Fruit fly (Drosophila melanogaster) whole organism, embryonic: ENCODE measurements around the gene ND-SGDH.

Source experiments
- ATbp ChIP-seq: fragments of 200-800 bp; sonication (Bioruptor generic); optimal IDR thresholded peaks from 2 replicates; lab custom pipeline; 2017; ENCODE audit warnings: missing biosample characterization, mild to moderate bottlenecking, missing genetic modification characterization, missing genetic modification reagents
- C15 ChIP-seq: fragments of 200-800 bp; sonication (Bioruptor generic); IDR thresholded peaks from 3 replicates; pipeline ENCODE4 v1.3.6; 2022; ENCODE audit warnings: missing biosample characterization, missing genetic modification characterization
- CG10267 ChIP-seq: fragments of 200-800 bp; sonication (Bioruptor generic); optimal IDR thresholded peaks from 2 replicates; lab custom pipeline; 2018; ENCODE audit warnings: missing biosample characterization, mild to moderate bottlenecking, missing genetic modification characterization, moderate library complexity
- CG10274 ChIP-seq: fragments of 200-800 bp; sonication (Bioruptor generic); optimal IDR thresholded peaks from 3 replicates; lab custom pipeline; 2017; ENCODE audit warnings: missing biosample characterization, mild to moderate bottlenecking, missing genetic modification characterization
- CG10543 ChIP-seq: fragments of 200-800 bp; sonication (Bioruptor generic); optimal IDR thresholded peaks from 3 replicates; lab custom pipeline; 2017; ENCODE audit warnings: missing biosample characterization, mild to moderate bottlenecking, missing genetic modification characterization, moderate library complexity
- CG10654 ChIP-seq: fragments of 200-800 bp; sonication (Bioruptor generic); optimal IDR thresholded peaks from 2 replicates; lab custom pipeline; 2016; ENCODE audit warnings: missing biosample characterization, missing genetic modification characterization
- CG12744 ChIP-seq: fragments of 200-800 bp; sonication (Bioruptor generic); optimal IDR thresholded peaks from 2 replicates; lab custom pipeline; 2016; ENCODE audit warnings: missing biosample characterization, missing genetic modification characterization
- CG12769 ChIP-seq: fragments of 200-800 bp; sonication (Bioruptor generic); optimal IDR thresholded peaks from 2 replicates; lab custom pipeline; 2019; ENCODE audit warnings: missing biosample characterization, mild to moderate bottlenecking, missing genetic modification characterization, moderate library complexity
- CG13123 ChIP-seq: fragments of 200-800 bp; sonication (Bioruptor generic); optimal IDR thresholded peaks from 2 replicates; lab custom pipeline; 2016; ENCODE audit warnings: missing biosample characterization, missing genetic modification characterization
- CG14710 ChIP-seq: fragments of 200-800 bp; sonication (Bioruptor generic); optimal IDR thresholded peaks from 3 replicates; lab custom pipeline; 2019; ENCODE audit warnings: missing biosample characterization, mild to moderate bottlenecking, missing genetic modification characterization, moderate library complexity
- CG18764 ChIP-seq: fragments of 200-800 bp; sonication (Bioruptor generic); optimal IDR thresholded peaks from 3 replicates; lab custom pipeline; 2016; ENCODE audit warnings: missing biosample characterization, missing genetic modification characterization
- CG30403 ChIP-seq: fragments of 200-800 bp; sonication (Bioruptor generic); optimal IDR thresholded peaks from 3 replicates; lab custom pipeline; 2016; ENCODE audit warnings: missing biosample characterization, missing genetic modification characterization
- CG31224 ChIP-seq: fragments of 200-800 bp; sonication (Bioruptor generic); IDR thresholded peaks from 2 replicates; pipeline ENCODE4 v1.3.6; 2022; ENCODE audit warnings: missing biosample characterization, missing genetic modification characterization
- CG31365 ChIP-seq: fragments of 200-800 bp; sonication (Bioruptor generic); optimal IDR thresholded peaks from 2 replicates; lab custom pipeline; 2018; ENCODE audit warnings: missing biosample characterization, mild to moderate bottlenecking, missing genetic modification characterization
- CG3995 ChIP-seq: fragments of 200-800 bp; sonication (Bioruptor generic); optimal IDR thresholded peaks from 3 replicates; lab custom pipeline; 2016; ENCODE audit warnings: missing biosample characterization, missing genetic modification characterization
- CG4424 ChIP-seq: fragments of 200-800 bp; sonication (Bioruptor generic); optimal IDR thresholded peaks from 3 replicates; lab custom pipeline; 2016; ENCODE audit warnings: missing biosample characterization, missing genetic modification characterization
- CG4820 ChIP-seq: fragments of 200-800 bp; sonication (Bioruptor generic); optimal IDR thresholded peaks from 3 replicates; lab custom pipeline; 2016; ENCODE audit warnings: missing biosample characterization, missing genetic modification characterization
- CG6254 ChIP-seq: fragments of 200-800 bp; sonication (Bioruptor generic); optimal IDR thresholded peaks from 3 replicates; lab custom pipeline; 2017; ENCODE audit warnings: mild to moderate bottlenecking, missing biosample characterization, missing genetic modification reagents, missing genetic modification characterization
- CG6689 ChIP-seq: fragments of 200-800 bp; sonication (Bioruptor generic); IDR thresholded peaks from 2 replicates; pipeline ENCODE4 v1.3.6; 2022; ENCODE audit warnings: missing biosample characterization, missing genetic modification characterization
- CG7556 ChIP-seq: fragments of 200-800 bp; sonication (Bioruptor generic); optimal IDR thresholded peaks from 2 replicates; lab custom pipeline; 2017; ENCODE audit warnings: missing biosample characterization, mild to moderate bottlenecking, missing genetic modification characterization
- CG9215 ChIP-seq: fragments of 200-800 bp; sonication (Bioruptor generic); IDR thresholded peaks from 2 replicates; pipeline ENCODE4 v1.3.6; 2022; ENCODE audit warnings: missing biosample characterization, missing genetic modification characterization
- CG9727 ChIP-seq: fragments of 200-800 bp; sonication (Bioruptor generic); optimal IDR thresholded peaks from 3 replicates; lab custom pipeline; 2017; ENCODE audit warnings: missing biosample characterization, mild to moderate bottlenecking, missing genetic modification characterization
- Ets97D ChIP-seq: fragments of 200-800 bp; sonication (Bioruptor generic); optimal IDR thresholded peaks from 3 replicates; lab custom pipeline; 2016; ENCODE audit warnings: missing biosample characterization, missing genetic modification characterization
- Hand ChIP-seq: fragments of 200-800 bp; sonication (Bioruptor generic); optimal IDR thresholded peaks from 2 replicates; lab custom pipeline; 2017; ENCODE audit warnings: mild to moderate bottlenecking, missing biosample characterization, missing genetic modification reagents, missing genetic modification characterization
- Hr78 ChIP-seq, 2 experiments: fragments of 200-800 bp in 1 of 2; fragments of >200 bp in 1 of 2; sonication (Bioruptor generic) in 1 of 2; optimal IDR thresholded peaks; 2 replicates each; lab custom pipeline; 2017 to 2019; ENCODE audit warnings: missing biosample characterization in 2 of 2, missing genetic modification characterization in 2 of 2, mild to moderate bottlenecking in 1 of 2, moderate library complexity in 1 of 2
- Lpt ChIP-seq: fragments of >200 bp; optimal IDR thresholded peaks from 2 replicates; lab custom pipeline; 2018; ENCODE audit warnings: missing biosample characterization, missing genetic modification characterization
- Sry-δ ChIP-seq: fragments of 200-800 bp; sonication (Bioruptor generic); optimal IDR thresholded peaks from 2 replicates; lab custom pipeline; 2016; ENCODE audit warnings: missing biosample characterization, missing genetic modification characterization
- Ssrp ChIP-seq: fragments of 200-800 bp; sonication (Bioruptor generic); optimal IDR thresholded peaks from 2 replicates; lab custom pipeline; 2018; ENCODE audit warnings: missing biosample characterization, mild to moderate bottlenecking, missing genetic modification characterization, moderate library complexity
- Xbp1 ChIP-seq: fragments of 200-800 bp; sonication (Bioruptor generic); optimal IDR thresholded peaks from 3 replicates; lab custom pipeline; 2016; ENCODE audit warnings: missing biosample characterization, mild to moderate bottlenecking, missing genetic modification characterization
- ash1 ChIP-seq: fragments of 200-800 bp; sonication (Bioruptor generic); optimal IDR thresholded peaks from 2 replicates; lab custom pipeline; 2018; ENCODE audit warnings: missing biosample characterization, mild to moderate bottlenecking, missing genetic modification characterization
- ato ChIP-seq: fragments of 200-800 bp; sonication (Bioruptor generic); IDR thresholded peaks from 2 replicates; pipeline ENCODE4 v1.3.6; 2022; ENCODE audit warnings: missing biosample characterization, missing genetic modification characterization; ENCODE audit not compliant: partially characterized antibody
- az2 ChIP-seq: fragments of 200-800 bp; sonication (Bioruptor generic); optimal IDR thresholded peaks from 3 replicates; lab custom pipeline; 2016; ENCODE audit warnings: missing biosample characterization, missing genetic modification characterization
- cas ChIP-seq: fragments of 200-800 bp; sonication (Bioruptor generic); IDR thresholded peaks from 2 replicates; pipeline ENCODE4 v1.3.6; 2022; ENCODE audit warnings: missing biosample characterization, missing genetic modification characterization
- ems ChIP-seq: fragments of 200-800 bp; sonication (Bioruptor generic); optimal IDR thresholded peaks from 3 replicates; lab custom pipeline; 2016; ENCODE audit warnings: missing biosample characterization, missing genetic modification characterization
- fd3F ChIP-seq: fragments of 200-800 bp; sonication (Bioruptor generic); optimal IDR thresholded peaks from 2 replicates; lab custom pipeline; 2018; ENCODE audit warnings: missing biosample characterization, mild to moderate bottlenecking, missing genetic modification characterization, moderate library complexity
- grau ChIP-seq: fragments of 200-800 bp; optimal IDR thresholded peaks from 3 replicates; lab custom pipeline; 2019; ENCODE audit warnings: missing biosample characterization, mild to moderate bottlenecking, missing genetic modification characterization, moderate library complexity
- mirr ChIP-seq: fragments of 200-800 bp; sonication (Bioruptor generic); optimal IDR thresholded peaks from 3 replicates; lab custom pipeline; 2018; ENCODE audit warnings: missing biosample characterization, mild to moderate bottlenecking, missing genetic modification characterization
- peb ChIP-seq: fragments of 200-800 bp; sonication (Bioruptor generic); IDR thresholded peaks from 2 replicates; pipeline ENCODE4 v1.3.6; 2022; ENCODE audit warnings: missing biosample characterization, missing genetic modification characterization
- ro ChIP-seq: fragments of 200-800 bp; sonication (Bioruptor generic); IDR thresholded peaks from 2 replicates; pipeline ENCODE4 v1.3.6; 2022; ENCODE audit warnings: missing biosample characterization, missing genetic modification characterization
- sc ChIP-seq, 3 experiments: fragments of >200 bp in 2 of 3; fragments of 200-800 bp in 1 of 3; sonication (Bioruptor generic) in 1 of 3; optimal IDR thresholded peaks; 2 replicates in 2 of 3; 3 replicates in 1 of 3; lab custom pipeline; 2017; ENCODE audit warnings: mild to moderate bottlenecking in 1 of 3, missing biosample characterization in 1 of 3, missing genetic modification characterization in 1 of 3, missing genetic modification reagents in 1 of 3
- sisA ChIP-seq: fragments of 200-800 bp; sonication (Bioruptor generic); IDR thresholded peaks from 2 replicates; pipeline ENCODE4 v1.3.6; 2022; ENCODE audit warnings: missing biosample characterization, missing genetic modification characterization
- slou ChIP-seq: fragments of 200-800 bp; sonication (Bioruptor generic); optimal IDR thresholded peaks from 3 replicates; lab custom pipeline; 2016; ENCODE audit warnings: missing biosample characterization, missing genetic modification characterization
- so ChIP-seq: fragments of 200-800 bp; sonication (Bioruptor generic); IDR thresholded peaks from 3 replicates; pipeline ENCODE4 v1.3.6; 2022; ENCODE audit warnings: missing biosample characterization, missing genetic modification characterization
- stwl ChIP-seq: fragments of 200-800 bp; sonication (Bioruptor generic); optimal IDR thresholded peaks from 3 replicates; lab custom pipeline; 2018; ENCODE audit warnings: missing biosample characterization, mild to moderate bottlenecking, missing genetic modification characterization, moderate library complexity
- wor ChIP-seq: fragments of 200-800 bp; sonication (Bioruptor generic); IDR thresholded peaks from 2 replicates; pipeline ENCODE4 v1.3.6; 2022; ENCODE audit warnings: missing biosample characterization, missing genetic modification characterization
- zfh1 ChIP-seq: fragments of 200-800 bp; sonication (Bioruptor generic); IDR thresholded peaks from 3 replicates; pipeline ENCODE4 v1.3.6; 2022; ENCODE audit warnings: missing biosample characterization, missing genetic modification characterization

The ND-SGDH gene

dm6 chr3L:12145709-12146694 lies 7.6 kb upstream of the ND-SGDH start, which contains the start of the genes eIF3l and Nrx-IV (continued):
- TF ChIP-seq CG12744 (GFP tag; lab: Kevin White, UChicago): no peak
- no peak for TF ChIP-seq Lpt
- TF ChIP-seq CG31365 (tag; lab: Kevin White, UChicago): no peak
- no peak for TF ChIP-seq C15 (GFP tag; lab: Robert Waterston, UW)
- TF ChIP-seq ato (GFP tag; lab: Robert Waterston, UW): no peak
- TF ChIP-seq slou (GFP tag; lab: Kevin White, UChicago): no peak
- no peak for TF ChIP-seq wor (GFP tag; lab: Robert Waterston, UW)
- TF ChIP-seq CG13123 (GFP tag; lab: Kevin White, UChicago): no peak
- TF ChIP-seq stwl: peak; percentile 35

dm6 chr3L:12139232-12139698 lies 881 bp upstream of the ND-SGDH start:
- TF ChIP-seq Hr78 (GFP tag; optimal IDR thresholded peaks at IDR 0.05; lab: Kevin White, UChicago): no peak
- TF ChIP-seq CG14710: peak; percentile 17
- no peak for TF ChIP-seq ash1 (GFP tag; lab: Kevin White, UChicago)
- TF ChIP-seq CG12769: peak; percentile 41
- TF ChIP-seq Xbp1 (GFP tag; lab: Kevin White, UChicago): peak; percentile 60
- TF ChIP-seq CG9215 (GFP tag; lab: Robert Waterston, UW): no peak
- TF ChIP-seq cas (GFP tag; lab: Robert Waterston, UW): no peak
- TF ChIP-seq CG6689 (GFP tag; lab: Robert Waterston, UW): peak; percentile 59
- TF ChIP-seq CG3995 (GFP tag; lab: Kevin White, UChicago): peak; percentile 22
- 0 out of 2 replicates have a peak, but pooled peaks have one; percentile 16 for TF ChIP-seq CG31224
- peak; percentile 29 for TF ChIP-seq Hand (GFP tag; lab: Kevin White, UChicago)
- peak; percentile 44 for TF ChIP-seq CG9727 (GFP tag; lab: Kevin White, UChicago)
- peak; percentile 46; the same call in 1 of the 2 replicates for TF ChIP-seq sisA (GFP tag; lab: Robert Waterston, UW)
- peak; percentile 44 for TF ChIP-seq CG4424 (GFP tag; lab: Kevin White, UChicago)
- TF ChIP-seq CG10543 (GFP tag; lab: Kevin White, UChicago): peak; percentile 49
- TF ChIP-seq ro (GFP tag; lab: Robert Waterston, UW): 0 out of 2 replicates have a peak, but pooled peaks have one; percentile 13
- no peak for TF ChIP-seq sc (optimal IDR thresholded peaks at IDR 0.05; lab: Kevin White, UChicago)
- no peak for TF ChIP-seq sc (GFP tag; optimal IDR thresholded peaks at IDR 0.05; lab: Kevin White, UChicago)
- TF ChIP-seq CG10274 (GFP tag; lab: Kevin White, UChicago): peak; percentile 34
- peak; percentile 40 for TF ChIP-seq Ssrp (tag; lab: Kevin White, UChicago)
- peak; percentile 92 for TF ChIP-seq grau
- no peak for TF ChIP-seq Ets97D
- TF ChIP-seq CG6254: no peak
- peak; percentile 53 for TF ChIP-seq ems (GFP tag; lab: Kevin White, UChicago)
- TF ChIP-seq zfh1 (GFP tag; lab: Robert Waterston, UW): peak; percentile 7; the same call in 1 of the 3 replicates
- TF ChIP-seq CG10654 (GFP tag; lab: Kevin White, UChicago): no peak
- no peak for TF ChIP-seq CG18764 (GFP tag; lab: Kevin White, UChicago)
- TF ChIP-seq fd3F (GFP tag; lab: Kevin White, UChicago): peak; percentile 31
- TF ChIP-seq CG10267 (tag; lab: Kevin White, UChicago): peak; percentile 23
- peak; percentile 56 for TF ChIP-seq CG30403
- peak; percentile 0 for TF ChIP-seq mirr (GFP tag; lab: Kevin White, UChicago)
- TF ChIP-seq CG7556: peak; percentile 43
- 0 out of 2 replicates have a peak, but pooled peaks have one; percentile 14 for TF ChIP-seq peb
- 0 out of 3 replicates have a peak, but pooled peaks have one; percentile 28 for TF ChIP-seq so (GFP tag; lab: Robert Waterston, UW)
- TF ChIP-seq ATbp: peak; percentile 49
- peak; percentile 28 for TF ChIP-seq CG4820 (GFP tag; lab: Kevin White, UChicago)
- peak; percentile 35 for TF ChIP-seq az2 (GFP tag; lab: Kevin White, UChicago)
- TF ChIP-seq Sry-δ (GFP tag; lab: Kevin White, UChicago): no peak
